Worm (Caenorhabditis elegans) whole organism, L4 larva: Measurements from ENCODE around the gene gpch-1.

ENCODE experiments used
- F26F4.8 ChIP-seq: fragments of 200-800 bp; sonication (Bioruptor generic); conservative IDR thresholded peaks from 2 replicates; pipeline ENCODE4 v1.3.6; 2022; ENCODE audit warnings: missing genetic modification characterization, missing compliant biosample characterization
- F37D6.2 ChIP-seq: sonication (generic microtip); optimal IDR thresholded peaks from 2 replicates; lab custom pipeline; 2016; ENCODE audit warnings: mild to moderate bottlenecking, missing genetic modification characterization, missing compliant biosample characterization
- F44E2.7 ChIP-seq: fragments of 200-800 bp; sonication (Bioruptor generic); IDR thresholded peaks from 2 replicates; pipeline ENCODE4 v2.1.2; 2022; ENCODE audit warnings: missing genetic modification characterization, missing compliant biosample characterization
- F49E8.2 ChIP-seq: sonication (generic microtip); optimal IDR thresholded peaks from 2 replicates; lab custom pipeline; 2016; ENCODE audit warnings: missing compliant biosample characterization, mild to moderate bottlenecking, missing genetic modification characterization, borderline replicate concordance
- Y48G9A.11 ChIP-seq: fragments of 200-800 bp; sonication (Bioruptor generic); IDR thresholded peaks from 2 replicates; pipeline ENCODE4 v1.3.6; 2022; ENCODE audit warnings: missing genetic modification reagents, missing genetic modification characterization, missing compliant biosample characterization
- ZK337.2 ChIP-seq: fragments of 200-800 bp; sonication (Bioruptor generic); IDR thresholded peaks from 2 replicates; pipeline ENCODE4 v1.3.6; 2022; ENCODE audit warnings: missing genetic modification reagents, missing genetic modification characterization, missing compliant biosample characterization
- aha-1 ChIP-seq: fragments of 150-350 bp; peaks from one replicate; lab custom pipeline; 2014; ENCODE audit warnings: missing biosample characterization, missing genetic modification characterization
- attf-4 ChIP-seq: sonication (generic microtip); optimal IDR thresholded peaks from 3 replicates; lab custom pipeline; 2017; ENCODE audit warnings: missing biosample characterization, missing genetic modification characterization
- ceh-44 ChIP-seq: fragments of 200-800 bp; sonication (Bioruptor generic); IDR thresholded peaks from 2 replicates; pipeline ENCODE4 v1.3.6; 2022; ENCODE audit warnings: missing genetic modification reagents, missing genetic modification characterization, missing compliant biosample characterization
- ceh-62 ChIP-seq: sonication (generic microtip); optimal IDR thresholded peaks from 2 replicates; lab custom pipeline; 2017; ENCODE audit warnings: missing biosample characterization, missing genetic modification characterization
- ceh-82 ChIP-seq: sonication (generic microtip); optimal IDR thresholded peaks from 2 replicates; lab custom pipeline; 2017; ENCODE audit warnings: missing biosample characterization, missing genetic modification characterization
- daf-19 ChIP-seq: fragments of 200-800 bp; sonication (Bioruptor generic); conservative IDR thresholded peaks from 2 replicates; pipeline ENCODE4 v1.3.6; 2022; ENCODE audit warnings: missing genetic modification characterization, missing compliant biosample characterization
- dmd-8 ChIP-seq: fragments of 200-800 bp; sonication (Bioruptor generic); IDR thresholded peaks from 2 replicates; pipeline ENCODE4 v1.3.6; 2022; ENCODE audit warnings: missing genetic modification characterization, missing compliant biosample characterization
- dmd-9 ChIP-seq: fragments of 200-800 bp; sonication (Bioruptor generic); IDR thresholded peaks from 2 replicates; pipeline ENCODE4 v1.3.6; 2022; ENCODE audit warnings: missing genetic modification reagents, missing genetic modification characterization, missing compliant biosample characterization
- fkh-10 ChIP-seq: fragments of 150-350 bp; optimal IDR thresholded peaks from 2 replicates; lab custom pipeline; 2014; ENCODE audit warnings: missing biosample characterization, missing genetic modification reagents, missing genetic modification characterization
- gei-8 ChIP-seq: fragments of 200-800 bp; sonication (Bioruptor generic); optimal IDR thresholded peaks from 2 replicates; lab custom pipeline; 2018; ENCODE audit warnings: mild to moderate bottlenecking, missing genetic modification characterization, missing compliant biosample characterization
- hlh-11 ChIP-seq: fragments of 200-800 bp; sonication (Bioruptor generic); optimal IDR thresholded peaks from 2 replicates; lab custom pipeline; 2018; ENCODE audit warnings: mild to moderate bottlenecking, missing genetic modification characterization, missing compliant biosample characterization
- hmg-1.1 ChIP-seq: fragments of 200-800 bp; sonication (Bioruptor generic); IDR thresholded peaks from 2 replicates; pipeline ENCODE4 v1.3.6; 2022; ENCODE audit warnings: missing genetic modification reagents, missing genetic modification characterization, missing compliant biosample characterization
- lin-15B ChIP-seq: fragments of 150-350 bp; sonication (generic microtip); optimal IDR thresholded peaks from 3 replicates; lab custom pipeline; 2014; ENCODE audit warnings: missing biosample characterization, missing genetic modification characterization
- madf-5 ChIP-seq, 2 experiments: fragments of 200-800 bp; sonication (Bioruptor generic); IDR thresholded peaks; 2 replicates each; pipeline ENCODE4 v1.3.6; 2022; ENCODE audit warnings: missing compliant biosample characterization in 2 of 2, missing genetic modification characterization in 2 of 2
- mep-1 ChIP-seq: fragments of 150-350 bp; sonication (generic microtip); optimal IDR thresholded peaks from 3 replicates; lab custom pipeline; 2014; ENCODE audit warnings: missing biosample characterization, missing genetic modification characterization
- mes-2 ChIP-seq: sonication (generic microtip); optimal IDR thresholded peaks from 2 replicates; lab custom pipeline; 2016; ENCODE audit warnings: missing genotype, mild to moderate bottlenecking, missing genetic modification characterization, missing compliant biosample characterization; ENCODE audit not compliant: poor library complexity, severe bottlenecking
- mxl-2 ChIP-seq: fragments of 200-800 bp; sonication (Bioruptor generic); conservative IDR thresholded peaks from 2 replicates; pipeline ENCODE4 v1.3.6; 2022; ENCODE audit warnings: missing genetic modification reagents, missing genetic modification characterization, missing compliant biosample characterization
- nhr-111 ChIP-seq: fragments of 200-800 bp; sonication (Bioruptor generic); optimal IDR thresholded peaks from 2 replicates; lab custom pipeline; 2018; ENCODE audit warnings: mild to moderate bottlenecking, missing genetic modification characterization, missing compliant biosample characterization
- nhr-42 ChIP-seq: fragments of 200-800 bp; sonication (Bioruptor generic); IDR thresholded peaks from 2 replicates; pipeline ENCODE4 v1.3.6; 2022; ENCODE audit warnings: missing genetic modification characterization, missing compliant biosample characterization
- php-3 ChIP-seq: fragments of 200-800 bp; sonication (Bioruptor generic); IDR thresholded peaks from 2 replicates; pipeline ENCODE4 v1.3.6; 2022; ENCODE audit warnings: missing genetic modification reagents, missing genetic modification characterization, missing compliant biosample characterization
- spr-3 ChIP-seq: fragments of 200-800 bp; sonication (Bioruptor generic); optimal IDR thresholded peaks from 2 replicates; lab custom pipeline; 2018; ENCODE audit warnings: mild to moderate bottlenecking, missing genetic modification characterization, missing compliant biosample characterization
- unc-130 ChIP-seq: sonication (generic microtip); optimal IDR thresholded peaks from 2 replicates; lab custom pipeline; 2016; ENCODE audit warnings: missing genetic modification reagents, missing genetic modification characterization, missing compliant biosample characterization
- unc-39 ChIP-seq: sonication (generic microtip); optimal IDR thresholded peaks from 2 replicates; lab custom pipeline; 2017; ENCODE audit warnings: missing biosample characterization, missing genetic modification characterization
- unc-62 ChIP-seq, 3 experiments: fragments of 150-350 bp in 1 of 3; sonication (generic microtip); optimal IDR thresholded peaks in 2 of 3; peaks in 1 of 3; 1 replicate in 1 of 3; 2 replicates in 2 of 3; lab custom pipeline; 2014 to 2017; ENCODE audit warnings: missing biosample characterization in 3 of 3, missing genetic modification characterization in 3 of 3, missing genetic modification reagents in 3 of 3, missing genotype in 1 of 3
- zfp-2 ChIP-seq: sonication (generic microtip); optimal IDR thresholded peaks from 2 replicates; lab custom pipeline; 2016; ENCODE audit warnings: mild to moderate bottlenecking, missing genetic modification characterization, missing compliant biosample characterization

The gpch-1 gene

ce11 chrIII:4429402-4429801 is 21.1 kb downstream of the gpch-1 start, which contains the start of gene C28A5.6:
C28A5.6 (minus strand) TSS chrIII:4429502.
- no peak for TF ChIP-seq F26F4.8 (GFP tag; lab: Robert Waterston, UW)
- no peak for TF ChIP-seq gei-8 (GFP tag; lab: Kevin White, UChicago)
- no peak for TF ChIP-seq ZK337.2 (GFP tag; lab: Robert Waterston, UW)
- no peak for TF ChIP-seq Y48G9A.11 (GFP tag; lab: Robert Waterston, UW)
- TF ChIP-seq dmd-9 (GFP tag; lab: Robert Waterston, UW) = no peak
- TF ChIP-seq F37D6.2 = no peak
- no peak for TF ChIP-seq unc-39 (tag; lab: Kevin White, UChicago)
- TF ChIP-seq zfp-2 = no peak
- no peak for TF ChIP-seq ceh-44 (GFP tag; lab: Robert Waterston, UW)

- TF ChIP-seq F49E8.2 (peak; percentile 30), unc-130 (GFP tag; lab: Kevin White, UChicago) (peak; percentile 79), mes-2 (tag; lab: Kevin White, UChicago) (peak; percentile 23), daf-19 (GFP tag; lab: Robert Waterston, UW) (0 out of 2 replicates have a peak, but pooled peaks have one; percentile 10), dmd-9 (GFP tag; lab: Robert Waterston, UW) (0 out of 2 replicates have a peak, but pooled peaks have one; percentile 6), nhr-42 (GFP tag; lab: Robert Waterston, UW) (no peak), ceh-82 (tag; lab: Kevin White, UChicago) (no peak), nhr-111 (GFP tag; lab: Kevin White, UChicago) (no peak), Y48G9A.11 (GFP tag; lab: Robert Waterston, UW) (peak; percentile 46; the same call in 1 of the 2 replicates), hmg-1.1 (GFP tag; lab: Robert Waterston, UW) (no peak), aha-1 (tag; lab: Kevin White, UChicago) (peak; percentile 70), unc-62 (GFP tag; optimal IDR thresholded peaks at IDR 0.05 in 1 of 2; lab: Kevin White, UChicago) (no peak), unc-62 (tag; optimal IDR thresholded peaks at IDR 0.05; lab: Kevin White, UChicago) (no peak), mep-1 (tag; lab: Kevin White, UChicago) (no peak)
Measured at ce11 chrIII:4434294-4434781, 26.0 kb downstream of the gpch-1 start, which contains the start of gene C28A5.1. C28A5.1 (minus strand) TSS chrIII:4434344.

- peak; percentile 34; the same call in 1 of the 2 replicates for TF ChIP-seq dmd-8 (GFP tag; lab: Robert Waterston, UW)
- TF ChIP-seq daf-19 (GFP tag; lab: Robert Waterston, UW) = no peak
- TF ChIP-seq aha-1 (tag; lab: Kevin White, UChicago) = peak; percentile 82
- no peak for TF ChIP-seq lin-15B (tag; lab: Kevin White, UChicago)
- no peak for TF ChIP-seq fkh-10 (GFP tag; lab: Kevin White, UChicago)
- TF ChIP-seq dmd-9 (GFP tag; lab: Robert Waterston, UW) = peak; percentile 63; the same call in 1 of the 2 replicates
- TF ChIP-seq mes-2 (tag; lab: Kevin White, UChicago) = no peak
Measured at ce11 chrIII:4435262-4435661, 26.9 kb downstream of the gpch-1 start.

ce11 chrIII:4439493-4439983 is 31.2 kb downstream of the gpch-1 start, which contains the start of gene C28A5.2:
C28A5.2 (minus strand) TSS chrIII:4439543.
- TF ChIP-seq unc-130 (GFP tag; lab: Kevin White, UChicago) (no peak), hlh-11 (tag; lab: Kevin White, UChicago) (no peak), F44E2.7 (GFP tag; lab: Robert Waterston, UW) (no peak), php-3 (GFP tag; lab: Robert Waterston, UW) (no peak), mxl-2 (no peak), ceh-62 (tag; lab: Kevin White, UChicago) (no peak), attf-4 (tag; lab: Kevin White, UChicago) (no peak), madf-5 (GFP tag; IDR thresholded peaks at IDR 0.05; lab: Robert Waterston, UW) (no peak), spr-3 (GFP tag; lab: Kevin White, UChicago) (no peak), hmg-1.1 (GFP tag; lab: Robert Waterston, UW) (no peak)
